Worm (Caenorhabditis elegans) whole organism, L2 larva: ENCODE results near the gene ephx-1.

ENCODE experiments used
- Y55F3AM.14 ChIP-seq: fragments of 200-800 bp; sonication (Bioruptor generic); optimal IDR thresholded peaks from 2 replicates; lab custom pipeline; 2018; ENCODE audit warnings: mild to moderate bottlenecking, missing genetic modification characterization, missing compliant biosample characterization
- ZK546.5 ChIP-seq: sonication (generic microtip); optimal IDR thresholded peaks from 2 replicates; lab custom pipeline; 2017; ENCODE audit warnings: missing biosample characterization, missing genetic modification characterization
- alr-1 ChIP-seq: fragments of 150-350 bp; optimal IDR thresholded peaks from 2 replicates; lab custom pipeline; 2014; ENCODE audit warnings: missing biosample characterization, missing genetic modification characterization
- aly-2 ChIP-seq: fragments of 150-350 bp; optimal IDR thresholded peaks from 2 replicates; lab custom pipeline; 2014; ENCODE audit warnings: missing biosample characterization, missing genetic modification characterization
- ama-1 ChIP-seq: fragments of 150-350 bp; optimal IDR thresholded peaks from 2 replicates; lab custom pipeline; 2018; ENCODE audit warnings: inconsistent platforms
- elt-3 ChIP-seq: sonication (generic microtip); optimal IDR thresholded peaks from 2 replicates; lab custom pipeline; 2017; ENCODE audit warnings: missing biosample characterization, missing genetic modification characterization
- fos-1 ChIP-seq: fragments of 150-350 bp; optimal IDR thresholded peaks from 2 replicates; lab custom pipeline; 2014; ENCODE audit warnings: missing biosample characterization, missing genetic modification characterization
- lin-13 ChIP-seq: fragments of 150-350 bp; optimal IDR thresholded peaks from 2 replicates; lab custom pipeline; 2014; ENCODE audit warnings: missing biosample characterization, missing genetic modification reagents, missing genetic modification characterization
- nhr-11 ChIP-seq: fragments of 150-350 bp; optimal IDR thresholded peaks from 2 replicates; lab custom pipeline; 2014; ENCODE audit warnings: missing biosample characterization, missing genetic modification characterization
- nhr-12 ChIP-seq: fragments of 150-350 bp; optimal IDR thresholded peaks from 2 replicates; lab custom pipeline; 2014; ENCODE audit warnings: missing biosample characterization, missing genetic modification characterization
- nhr-237 ChIP-seq: fragments of 150-350 bp; optimal IDR thresholded peaks from 2 replicates; lab custom pipeline; 2014; ENCODE audit warnings: missing biosample characterization, missing genetic modification characterization
- nhr-25 ChIP-seq: fragments of 150-350 bp; sonication (generic microtip); optimal IDR thresholded peaks from 3 replicates; lab custom pipeline; 2014; ENCODE audit warnings: missing biosample characterization, missing genetic modification characterization
- snpc-4 ChIP-seq: fragments of 150-350 bp; optimal IDR thresholded peaks from 2 replicates; lab custom pipeline; 2014; ENCODE audit warnings: missing biosample characterization, missing genetic modification characterization
- zag-1 ChIP-seq: fragments of 150-350 bp; optimal IDR thresholded peaks from 2 replicates; lab custom pipeline; 2014; ENCODE audit warnings: missing biosample characterization, missing genetic modification characterization

DNA sequence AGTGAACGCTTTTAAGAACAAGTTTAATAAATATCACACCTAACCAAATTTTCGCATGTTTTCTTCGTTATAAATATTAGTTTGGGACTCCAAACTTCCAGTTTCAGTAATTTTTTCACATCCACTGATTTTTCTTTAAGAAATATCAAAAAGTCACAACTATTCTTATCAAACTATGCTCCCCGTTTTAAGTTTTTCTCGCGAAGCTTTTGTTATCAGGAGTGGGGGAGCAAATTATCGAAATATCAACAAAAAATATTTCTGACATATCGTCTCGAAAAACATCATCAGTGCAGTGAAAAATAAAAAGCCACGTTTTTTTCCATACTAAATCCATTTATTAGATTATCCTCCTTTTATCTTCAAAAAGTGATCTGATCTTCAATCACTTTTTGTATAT, 12.7 kb upstream of the ephx-1 start:
- TF ChIP-seq zag-1 (tag; lab: Kevin White, UChicago) (no peak), ZK546.5 (tag; lab: Kevin White, UChicago) (no peak), snpc-4 (tag; lab: Kevin White, UChicago) (no peak), Y55F3AM.14 (GFP tag; lab: Kevin White, UChicago) (no peak), nhr-11 (no peak), nhr-25 (no peak), aly-2 (no peak), elt-3 (no peak), nhr-12 (tag; lab: Kevin White, UChicago) (no peak), nhr-237 (tag; lab: Kevin White, UChicago) (no peak), lin-13 (no peak), fos-1 (tag; lab: Kevin White, UChicago) (peak; percentile 61), ama-1 (no peak), alr-1 (no peak)
